Fruit fly (Drosophila melanogaster): ENCODE results near the gene CG9192.

CG9192 gene

dm6 chr3L:1203855-1204431, 34.2 kb downstream of the CG9192 start (continued):
- TF ChIP-seq CG15696 (tag; optimal IDR thresholded peaks at IDR 0.05) (no peak), CG31365 (tag; optimal IDR thresholded peaks at IDR 0.05) (no peak), Med (GFP tag) (peak; percentile 59), CG7556 (GFP tag; optimal IDR thresholded peaks at IDR 0.05) (no peak), CG8388 (GFP tag; optimal IDR thresholded peaks at IDR 0.05) (no peak), CG17359 (tag; optimal IDR thresholded peaks at IDR 0.05) (no peak), pan (optimal IDR thresholded peaks at IDR 0.05) (no peak), pan (GFP tag; optimal IDR thresholded peaks at IDR 0.05 in 1 of 2, IDR thresholded peaks at IDR 0.05 in 1 of 2) (peak in 1 of 2 experiments; percentile 8), Eip74EF (GFP tag; optimal IDR thresholded peaks at IDR 0.05) (no peak), CG4360 (GFP tag; IDR thresholded peaks at IDR 0.05) (no peak), vvl (GFP tag; IDR thresholded peaks at IDR 0.05) (peak; percentile 25; the same call in 1 of the 2 replicates), CG3847 (GFP tag; IDR thresholded peaks at IDR 0.05) (peak; percentile 29; the same call in 1 of the 2 replicates), ranshi (GFP tag; IDR thresholded peaks at IDR 0.05) (no peak), CG31441 (GFP tag; IDR thresholded peaks at IDR 0.05) (no peak), z (GFP tag; IDR thresholded peaks at IDR 0.05) (peak; percentile 87), ro (GFP tag; IDR thresholded peaks at IDR 0.05) (no peak), CG30020 (tag; optimal IDR thresholded peaks at IDR 0.05) (no peak), E2f1 (GFP tag; IDR thresholded peaks at IDR 0.05) (0 out of 2 replicates have a peak, but pooled peaks have one; percentile 9), twi (tag; optimal IDR thresholded peaks at IDR 0.05) (no peak), CG12236 (GFP tag; optimal IDR thresholded peaks at IDR 0.05) (no peak), H15 (GFP tag; IDR thresholded peaks at IDR 0.05) (no peak), Dek (tag; optimal IDR thresholded peaks at IDR 0.05) (no peak), Hand (GFP tag; optimal IDR thresholded peaks at IDR 0.05) (no peak), amos (GFP tag; IDR thresholded peaks at IDR 0.05; ENCODE audit: partially characterized antibody) (no peak), D19B (GFP tag; optimal IDR thresholded peaks at IDR 0.05) (no peak), CG8290 (GFP tag; optimal IDR thresholded peaks at IDR 0.05) (no peak), CG8290 (tag; optimal IDR thresholded peaks at IDR 0.05) (peak in 1 of 2 experiments; percentile 49), lov (optimal IDR thresholded peaks at IDR 0.05) (no peak), lov (GFP tag; IDR thresholded peaks at IDR 0.05) (no peak), Trl (optimal IDR thresholded peaks at IDR 0.05) (no peak), Trl (GFP tag; optimal IDR thresholded peaks at IDR 0.05) (no peak), Scr (GFP tag; IDR thresholded peaks at IDR 0.05; ENCODE audit: partially characterized antibody) (no peak), ind (GFP tag; optimal IDR thresholded peaks at IDR 0.05) (no peak), zfh1 (GFP tag; IDR thresholded peaks at IDR 0.05) (no peak), bowl (GFP tag; IDR thresholded peaks at IDR 0.05) (no peak), CG32532 (GFP tag; IDR thresholded peaks at IDR 0.05) (peak; percentile 62), E2f2 (GFP tag; IDR thresholded peaks at IDR 0.05) (peak; percentile 16; the same call in 1 of the 2 replicates), Hmr (GFP tag; optimal IDR thresholded peaks at IDR 0.05) (no peak), ac (GFP tag; optimal IDR thresholded peaks at IDR 0.05) (no peak), en (GFP tag; optimal IDR thresholded peaks at IDR 0.05) (no peak), Elba2 (GFP tag; optimal IDR thresholded peaks at IDR 0.05) (no peak), Meics (GFP tag; optimal IDR thresholded peaks at IDR 0.05) (peak; percentile 12), pita (GFP tag; optimal IDR thresholded peaks at IDR 0.05) (no peak), D (optimal IDR thresholded peaks at IDR 0.05) (no peak), D (GFP tag; optimal IDR thresholded peaks at IDR 0.05) (no peak), nmo (GFP tag; optimal IDR thresholded peaks at IDR 0.05) (no peak), MBD-R2 (GFP tag; IDR thresholded peaks at IDR 0.05) (no peak), chm (GFP tag; IDR thresholded peaks at IDR 0.05) (0 out of 2 replicates have a peak, but pooled peaks have one; percentile 29), run (tag; optimal IDR thresholded peaks at IDR 0.05) (no peak), grau (tag; optimal IDR thresholded peaks at IDR 0.05) (no peak), CG8281 (tag; optimal IDR thresholded peaks at IDR 0.05) (no peak), CG12659 (GFP tag; optimal IDR thresholded peaks at IDR 0.05) (no peak)

All from whole organism, embryonic.